Fruit fly (Drosophila melanogaster) S2 (cell line): ENCODE results near the gene CG9132.

Source experiments
- CG8478 ChIP-seq: fragments of >200 bp; optimal IDR thresholded peaks from 2 replicates; lab custom pipeline; 2018
- CTCF ChIP-seq, 2 experiments: fragments of >200 bp; optimal IDR thresholded peaks; 2 replicates each; lab custom pipeline; 2018

dm6 chrX:16786860-16787415 is 13.6 kb downstream of the CG9132 start, which contains the start of the genes CG9609 and Sap30:
- TF ChIP-seq CG8478 (no peak), CTCF (optimal IDR thresholded peaks at IDR 0.05; lab: Kevin White, UChicago) (no peak)
